Worm (Caenorhabditis elegans): ENCODE measurements around the gene gst-24.

DNA sequence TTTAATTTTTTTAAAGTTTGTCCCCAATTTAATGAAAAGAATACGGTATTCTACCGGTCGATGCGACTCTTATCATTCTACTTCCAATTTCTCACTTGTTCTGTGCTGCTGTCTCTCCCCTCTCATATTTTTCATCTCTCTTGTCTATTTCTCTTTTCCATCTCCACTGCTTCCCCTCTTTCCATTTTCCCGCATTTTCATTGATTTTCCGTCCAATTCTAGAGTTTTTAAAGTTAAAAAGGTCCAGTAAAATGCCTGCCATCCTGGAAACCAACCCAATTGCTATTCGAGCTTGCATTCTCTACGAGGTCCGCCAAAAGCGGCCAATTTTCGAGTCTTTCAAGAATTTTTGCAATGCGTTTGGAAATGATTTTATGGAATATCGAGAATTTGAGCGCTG lies 30.1 kb upstream of the gst-24 start, which contains the start of gene fbxa-167:
- TF ChIP-seq lsy-2 (tag; optimal IDR thresholded peaks at IDR 0.05) (no peak), egl-27 (tag; optimal IDR thresholded peaks at IDR 0.05) (no peak), lin-11 (tag; optimal IDR thresholded peaks at IDR 0.05) (no peak), nhr-10 (tag; optimal IDR thresholded peaks at IDR 0.05) (no peak), lin-39 (tag; optimal IDR thresholded peaks at IDR 0.05) (no peak), elt-1 (tag; optimal IDR thresholded peaks at IDR 0.05) (no peak), ceh-82 (tag; optimal IDR thresholded peaks at IDR 0.05) (no peak), nhr-77 (tag; optimal IDR thresholded peaks at IDR 0.05) (no peak), ztf-11 (tag; optimal IDR thresholded peaks at IDR 0.05) (no peak)
